Worm (Caenorhabditis elegans) whole organism, L4 larva: ENCODE data around the gene fbxa-38.

ENCODE experiments used
- ZK546.5 ChIP-seq, 2 experiments: sonication (generic microtip); optimal IDR thresholded peaks; 2 replicates each; lab custom pipeline; 2017; ENCODE audit warnings: missing biosample characterization in 2 of 2, missing genetic modification characterization in 2 of 2
- aha-1 ChIP-seq: fragments of 150-350 bp; peaks from one replicate; lab custom pipeline; 2014; ENCODE audit warnings: missing biosample characterization, missing genetic modification characterization
- hlh-30 ChIP-seq: sonication (generic microtip); optimal IDR thresholded peaks from 2 replicates; lab custom pipeline; 2017; ENCODE audit warnings: antibody characterized with exemption, mild to moderate bottlenecking, missing genetic modification characterization, missing compliant biosample characterization; ENCODE audit not compliant: insufficient read depth
- lsy-2 ChIP-seq, 2 experiments: fragments of 150-350 bp in 1 of 2; sonication (generic microtip) in 1 of 2; optimal IDR thresholded peaks; 2 replicates each; lab custom pipeline; 2014 to 2017; ENCODE audit warnings: missing biosample characterization in 2 of 2, missing genetic modification characterization in 2 of 2
- mes-2 ChIP-seq: sonication (generic microtip); optimal IDR thresholded peaks from 2 replicates; lab custom pipeline; 2016; ENCODE audit warnings: missing genotype, mild to moderate bottlenecking, missing genetic modification characterization, missing compliant biosample characterization; ENCODE audit not compliant: poor library complexity, severe bottlenecking
- mxl-3 ChIP-seq: fragments of 200-800 bp; sonication (Bioruptor generic); optimal IDR thresholded peaks from 2 replicates; lab custom pipeline; 2018; ENCODE audit warnings: mild to moderate bottlenecking, missing genetic modification characterization, missing compliant biosample characterization
- nhr-102 ChIP-seq: sonication (generic microtip); optimal IDR thresholded peaks from 2 replicates; lab custom pipeline; 2016; ENCODE audit warnings: mild to moderate bottlenecking, missing genetic modification characterization, moderate library complexity, missing compliant biosample characterization
- nhr-11 ChIP-seq: fragments of 150-350 bp; optimal IDR thresholded peaks from 2 replicates; lab custom pipeline; 2014; ENCODE audit warnings: missing biosample characterization, missing genetic modification characterization
- nhr-237 ChIP-seq: sonication (generic microtip); optimal IDR thresholded peaks from 2 replicates; lab custom pipeline; 2017; ENCODE audit warnings: missing biosample characterization, missing genetic modification characterization
- rbr-2 ChIP-seq: sonication (generic microtip); optimal IDR thresholded peaks from 2 replicates; lab custom pipeline; 2016; ENCODE audit warnings: missing genotype, missing genetic modification characterization, missing compliant biosample characterization
- saeg-2 ChIP-seq: fragments of 200-800 bp; sonication (Bioruptor generic); IDR thresholded peaks from 2 replicates; pipeline ENCODE4 v1.3.6; 2022; ENCODE audit warnings: missing genetic modification reagents, missing genetic modification characterization, missing compliant biosample characterization
- spr-1 ChIP-seq: sonication (generic microtip); optimal IDR thresholded peaks from 2 replicates; lab custom pipeline; 2016; ENCODE audit warnings: mild to moderate bottlenecking, missing genetic modification characterization, missing compliant biosample characterization
- ztf-11 ChIP-seq: fragments of 150-350 bp; optimal IDR thresholded peaks from 2 replicates; lab custom pipeline; 2014; ENCODE audit warnings: missing biosample characterization, missing genetic modification characterization

DNA sequence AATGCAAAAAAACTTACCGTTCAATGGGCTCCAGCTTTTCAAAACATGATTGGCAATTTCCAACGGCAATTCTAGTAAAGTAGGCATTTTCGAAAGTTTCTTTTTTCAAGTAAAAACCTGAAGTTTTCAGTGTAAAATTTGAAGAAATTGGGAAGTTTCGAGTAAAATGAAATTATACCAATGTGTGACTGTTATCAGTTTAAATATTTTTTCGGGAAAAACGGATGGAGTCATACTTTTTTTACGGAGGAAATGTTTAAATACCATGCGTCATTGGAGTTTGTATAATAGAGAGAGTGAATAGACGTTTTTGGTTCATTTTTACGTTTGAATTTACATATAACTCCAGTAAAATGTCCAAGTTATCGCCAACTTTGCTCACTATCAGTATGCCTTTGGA, 5.1 kb upstream of the fbxa-38 start, which contains the start of gene fbxa-12:
- no peak for TF ChIP-seq mxl-3 (GFP tag; lab: Kevin White, UChicago)
- no peak for TF ChIP-seq mes-2 (tag; lab: Kevin White, UChicago)
- no peak for TF ChIP-seq ZK546.5 (tag; optimal IDR thresholded peaks at IDR 0.05; lab: Kevin White, UChicago)
- no peak for TF ChIP-seq rbr-2 (tag; lab: Kevin White, UChicago)
- no peak for TF ChIP-seq aha-1 (tag; lab: Kevin White, UChicago)
- no peak for TF ChIP-seq nhr-237 (tag; lab: Kevin White, UChicago)
- no peak for TF ChIP-seq nhr-11 (tag; lab: Kevin White, UChicago)
- no peak for TF ChIP-seq lsy-2 (tag; optimal IDR thresholded peaks at IDR 0.05; lab: Kevin White, UChicago)
- no peak for TF ChIP-seq hlh-30 (tag; lab: Kevin White, UChicago)
- TF ChIP-seq spr-1 (tag; lab: Kevin White, UChicago), result no peak
- no peak for TF ChIP-seq ztf-11
- TF ChIP-seq saeg-2 (GFP tag; lab: Robert Waterston, UW), result no peak
- no peak for TF ChIP-seq nhr-102 (tag; lab: Kevin White, UChicago)
